Fruit fly (Drosophila melanogaster) whole organism, embryonic: ENCODE results near the gene CG5235.

Source experiments
- Asciz ChIP-seq: fragments of 200-800 bp; sonication (Bioruptor generic); optimal IDR thresholded peaks from 2 replicates; lab custom pipeline; 2017; ENCODE audit warnings: missing biosample characterization, mild to moderate bottlenecking, missing genetic modification characterization, missing genetic modification reagents
- CG10147 ChIP-seq: fragments of 200-800 bp; sonication (Bioruptor generic); optimal IDR thresholded peaks from 2 replicates; lab custom pipeline; 2019; ENCODE audit warnings: missing biosample characterization, mild to moderate bottlenecking, missing genetic modification characterization, moderate library complexity
- CG11085 ChIP-seq: fragments of 200-800 bp; sonication (Bioruptor generic); IDR thresholded peaks from 2 replicates; pipeline ENCODE4 v1.3.6; 2022; ENCODE audit warnings: missing biosample characterization, missing genetic modification characterization
- CG12071 ChIP-seq: fragments of 200-800 bp; sonication (Bioruptor generic); optimal IDR thresholded peaks from 3 replicates; lab custom pipeline; 2018; ENCODE audit warnings: missing biosample characterization, mild to moderate bottlenecking, missing genetic modification characterization
- CG12104 ChIP-seq: fragments of 200-800 bp; sonication (Bioruptor generic); optimal IDR thresholded peaks from 3 replicates; lab custom pipeline; 2016; ENCODE audit warnings: missing biosample characterization, missing genetic modification characterization
- CG1529 ChIP-seq: fragments of 200-800 bp; sonication (Bioruptor generic); optimal IDR thresholded peaks from 3 replicates; lab custom pipeline; 2018; ENCODE audit warnings: missing biosample characterization, missing genetic modification characterization
- CG18262 ChIP-seq: fragments of 200-800 bp; optimal IDR thresholded peaks from 3 replicates; lab custom pipeline; 2019; ENCODE audit warnings: missing biosample characterization, mild to moderate bottlenecking, missing genetic modification characterization, moderate library complexity
- CG5953 ChIP-seq: fragments of 200-800 bp; sonication (Bioruptor generic); IDR thresholded peaks from 2 replicates; pipeline ENCODE4 v1.3.6; 2022; ENCODE audit warnings: missing biosample characterization, missing genetic modification characterization
- CG6654 ChIP-seq: fragments of 200-800 bp; sonication (Bioruptor generic); optimal IDR thresholded peaks from 2 replicates; lab custom pipeline; 2017; ENCODE audit warnings: missing biosample characterization, mild to moderate bottlenecking, missing genetic modification characterization
- CG7839 ChIP-seq: fragments of 200-800 bp; sonication (Bioruptor generic); optimal IDR thresholded peaks from 3 replicates; lab custom pipeline; 2018; ENCODE audit warnings: missing biosample characterization, mild to moderate bottlenecking, missing genetic modification characterization, moderate library complexity
- CG8944 ChIP-seq: fragments of 200-800 bp; sonication (Bioruptor generic); optimal IDR thresholded peaks from 3 replicates; lab custom pipeline; 2016; ENCODE audit warnings: missing biosample characterization, missing genetic modification characterization
- CG9727 ChIP-seq: fragments of 200-800 bp; sonication (Bioruptor generic); optimal IDR thresholded peaks from 3 replicates; lab custom pipeline; 2017; ENCODE audit warnings: missing biosample characterization, mild to moderate bottlenecking, missing genetic modification characterization
- Camta ChIP-seq: fragments of 200-800 bp; sonication (Bioruptor generic); optimal IDR thresholded peaks from 2 replicates; lab custom pipeline; 2016; ENCODE audit warnings: missing biosample characterization, missing genetic modification characterization
- CrebB ChIP-seq: fragments of 200-800 bp; sonication (Bioruptor generic); optimal IDR thresholded peaks from 3 replicates; lab custom pipeline; 2018; ENCODE audit warnings: missing biosample characterization, mild to moderate bottlenecking, missing genetic modification characterization
- Dip2 ChIP-seq: fragments of 200-800 bp; sonication (Bioruptor generic); IDR thresholded peaks from 2 replicates; pipeline ENCODE4 v1.3.6; 2022; ENCODE audit warnings: missing biosample characterization, missing genetic modification characterization
- Doc2 ChIP-seq: fragments of 200-800 bp; sonication (Bioruptor generic); IDR thresholded peaks from 2 replicates; pipeline ENCODE4 v1.3.6; 2022; ENCODE audit warnings: missing biosample characterization, missing genetic modification characterization
- Doc3 ChIP-seq: fragments of 200-800 bp; sonication (Bioruptor generic); IDR thresholded peaks from 3 replicates; pipeline ENCODE4 v1.3.6; 2022; ENCODE audit warnings: missing biosample characterization, missing genetic modification characterization; ENCODE audit not compliant: partially characterized antibody
- Dp ChIP-seq: fragments of 200-800 bp; sonication (Bioruptor generic); optimal IDR thresholded peaks from 2 replicates; lab custom pipeline; 2018; ENCODE audit warnings: missing biosample characterization, mild to moderate bottlenecking, missing genetic modification characterization, moderate library complexity
- Ets97D ChIP-seq: fragments of 200-800 bp; sonication (Bioruptor generic); optimal IDR thresholded peaks from 3 replicates; lab custom pipeline; 2016; ENCODE audit warnings: missing biosample characterization, missing genetic modification characterization
- HLH3B ChIP-seq: fragments of 200-800 bp; sonication (Bioruptor generic); IDR thresholded peaks from 2 replicates; pipeline ENCODE4 v1.3.6; 2022; ENCODE audit warnings: missing biosample characterization, missing genetic modification characterization
- HLH4C ChIP-seq: fragments of 200-800 bp; sonication (Bioruptor generic); IDR thresholded peaks from 3 replicates; pipeline ENCODE4 v1.3.6; 2022; ENCODE audit warnings: missing biosample characterization, missing genetic modification characterization; ENCODE audit not compliant: partially characterized antibody
- HLH54F ChIP-seq: fragments of 200-800 bp; sonication (Bioruptor generic); optimal IDR thresholded peaks from 3 replicates; lab custom pipeline; 2016; ENCODE audit warnings: missing biosample characterization, missing genetic modification characterization
- Nf-YB ChIP-seq: fragments of 200-800 bp; sonication (Bioruptor generic); optimal IDR thresholded peaks from 3 replicates; lab custom pipeline; 2019; ENCODE audit warnings: missing biosample characterization, mild to moderate bottlenecking, missing genetic modification characterization, moderate library complexity
- Side ChIP-seq: fragments of 200-800 bp; sonication (Bioruptor generic); optimal IDR thresholded peaks from 2 replicates; lab custom pipeline; 2016; ENCODE audit warnings: missing biosample characterization, missing genetic modification characterization
- Sox100B ChIP-seq: fragments of 200-800 bp; sonication (Bioruptor generic); optimal IDR thresholded peaks from 3 replicates; lab custom pipeline; 2018; ENCODE audit warnings: missing biosample characterization, mild to moderate bottlenecking, missing genetic modification characterization
- TFAM ChIP-seq: fragments of 200-800 bp; sonication (Bioruptor generic); optimal IDR thresholded peaks from 2 replicates; lab custom pipeline; 2017; ENCODE audit warnings: missing biosample characterization, missing genetic modification characterization, inconsistent platforms
- ab ChIP-seq: fragments of 200-800 bp; sonication (Bioruptor generic); optimal IDR thresholded peaks from 2 replicates; lab custom pipeline; 2016; ENCODE audit warnings: missing biosample characterization, missing genetic modification characterization
- ac ChIP-seq: fragments of 200-800 bp; sonication (Bioruptor generic); optimal IDR thresholded peaks from 3 replicates; lab custom pipeline; 2017; ENCODE audit warnings: missing biosample characterization, mild to moderate bottlenecking, missing genetic modification characterization
- cas ChIP-seq: fragments of 200-800 bp; sonication (Bioruptor generic); IDR thresholded peaks from 2 replicates; pipeline ENCODE4 v1.3.6; 2022; ENCODE audit warnings: missing biosample characterization, missing genetic modification characterization
- chif ChIP-seq, 2 experiments: fragments of 200-800 bp; sonication (Bioruptor generic); optimal IDR thresholded peaks; 3 replicates each; lab custom pipeline; 2016; ENCODE audit warnings: missing biosample characterization in 2 of 2, missing genetic modification characterization in 2 of 2
- croc ChIP-seq: fragments of 200-800 bp; sonication (Bioruptor generic); conservative IDR thresholded peaks from 3 replicates; pipeline ENCODE4 v1.3.6; 2022; ENCODE audit warnings: missing biosample characterization, missing genetic modification characterization
- fd3F ChIP-seq: fragments of 200-800 bp; sonication (Bioruptor generic); optimal IDR thresholded peaks from 2 replicates; lab custom pipeline; 2018; ENCODE audit warnings: missing biosample characterization, mild to moderate bottlenecking, missing genetic modification characterization, moderate library complexity
- fu2 ChIP-seq: fragments of 200-800 bp; sonication (Bioruptor generic); optimal IDR thresholded peaks from 2 replicates; lab custom pipeline; 2016; ENCODE audit warnings: missing biosample characterization, missing genetic modification characterization
- gfzf ChIP-seq: fragments of 200-800 bp; sonication (Bioruptor generic); optimal IDR thresholded peaks from 2 replicates; lab custom pipeline; 2016; ENCODE audit warnings: missing biosample characterization, mild to moderate bottlenecking, missing genetic modification characterization, moderate library complexity
- grau ChIP-seq: fragments of 200-800 bp; optimal IDR thresholded peaks from 3 replicates; lab custom pipeline; 2019; ENCODE audit warnings: missing biosample characterization, mild to moderate bottlenecking, missing genetic modification characterization, moderate library complexity
- gsb-n ChIP-seq: fragments of 200-800 bp; sonication (Bioruptor generic); optimal IDR thresholded peaks from 3 replicates; lab custom pipeline; 2018; ENCODE audit warnings: missing biosample characterization, mild to moderate bottlenecking, missing genetic modification characterization
- inv ChIP-seq: fragments of 200-800 bp; sonication (Bioruptor generic); IDR thresholded peaks from 2 replicates; pipeline ENCODE4 v1.3.6; 2022; ENCODE audit warnings: missing biosample characterization, missing genetic modification characterization; ENCODE audit not compliant: partially characterized antibody
- ken ChIP-seq: fragments of 200-800 bp; sonication (Bioruptor generic); IDR thresholded peaks from 3 replicates; pipeline ENCODE4 v1.3.6; 2022; ENCODE audit warnings: missing biosample characterization, missing genetic modification characterization
- lab ChIP-seq: fragments of 200-800 bp; sonication (Bioruptor generic); optimal IDR thresholded peaks from 3 replicates; lab custom pipeline; 2017; ENCODE audit warnings: missing biosample characterization, missing genetic modification characterization, mild to moderate bottlenecking, moderate library complexity, missing genetic modification reagents
- schlank ChIP-seq: fragments of 200-800 bp; sonication (Bioruptor generic); optimal IDR thresholded peaks from 2 replicates; lab custom pipeline; 2018; ENCODE audit warnings: missing biosample characterization, mild to moderate bottlenecking, missing genetic modification characterization
- sima ChIP-seq: fragments of 200-800 bp; sonication (Bioruptor generic); optimal IDR thresholded peaks from 2 replicates; lab custom pipeline; 2016; ENCODE audit warnings: missing biosample characterization, missing genetic modification characterization
- slp2 ChIP-seq: fragments of 200-800 bp; sonication (Bioruptor generic); optimal IDR thresholded peaks from 2 replicates; lab custom pipeline; 2016; ENCODE audit warnings: missing biosample characterization, missing genetic modification characterization
- so ChIP-seq: fragments of 200-800 bp; sonication (Bioruptor generic); IDR thresholded peaks from 3 replicates; pipeline ENCODE4 v1.3.6; 2022; ENCODE audit warnings: missing biosample characterization, missing genetic modification characterization
- stwl ChIP-seq: fragments of 200-800 bp; sonication (Bioruptor generic); optimal IDR thresholded peaks from 3 replicates; lab custom pipeline; 2018; ENCODE audit warnings: missing biosample characterization, mild to moderate bottlenecking, missing genetic modification characterization, moderate library complexity
- tx ChIP-seq: fragments of 200-800 bp; sonication (Bioruptor generic); optimal IDR thresholded peaks from 2 replicates; lab custom pipeline; 2016; ENCODE audit warnings: missing biosample characterization, missing genetic modification characterization
- wek ChIP-seq: fragments of 200-800 bp; sonication (Bioruptor generic); optimal IDR thresholded peaks from 3 replicates; lab custom pipeline; 2018; ENCODE audit warnings: missing biosample characterization, mild to moderate bottlenecking, missing genetic modification characterization, moderate library complexity
- wor ChIP-seq: fragments of 200-800 bp; sonication (Bioruptor generic); IDR thresholded peaks from 2 replicates; pipeline ENCODE4 v1.3.6; 2022; ENCODE audit warnings: missing biosample characterization, missing genetic modification characterization
- zen2 ChIP-seq: fragments of 200-800 bp; sonication (Bioruptor generic); IDR thresholded peaks from 3 replicates; pipeline ENCODE4 v1.3.6; 2022; ENCODE audit warnings: missing biosample characterization, missing genetic modification characterization; ENCODE audit not compliant: partially characterized antibody
- zfh1 ChIP-seq: fragments of 200-800 bp; sonication (Bioruptor generic); IDR thresholded peaks from 3 replicates; pipeline ENCODE4 v1.3.6; 2022; ENCODE audit warnings: missing biosample characterization, missing genetic modification characterization

The CG5235 gene

DNA sequence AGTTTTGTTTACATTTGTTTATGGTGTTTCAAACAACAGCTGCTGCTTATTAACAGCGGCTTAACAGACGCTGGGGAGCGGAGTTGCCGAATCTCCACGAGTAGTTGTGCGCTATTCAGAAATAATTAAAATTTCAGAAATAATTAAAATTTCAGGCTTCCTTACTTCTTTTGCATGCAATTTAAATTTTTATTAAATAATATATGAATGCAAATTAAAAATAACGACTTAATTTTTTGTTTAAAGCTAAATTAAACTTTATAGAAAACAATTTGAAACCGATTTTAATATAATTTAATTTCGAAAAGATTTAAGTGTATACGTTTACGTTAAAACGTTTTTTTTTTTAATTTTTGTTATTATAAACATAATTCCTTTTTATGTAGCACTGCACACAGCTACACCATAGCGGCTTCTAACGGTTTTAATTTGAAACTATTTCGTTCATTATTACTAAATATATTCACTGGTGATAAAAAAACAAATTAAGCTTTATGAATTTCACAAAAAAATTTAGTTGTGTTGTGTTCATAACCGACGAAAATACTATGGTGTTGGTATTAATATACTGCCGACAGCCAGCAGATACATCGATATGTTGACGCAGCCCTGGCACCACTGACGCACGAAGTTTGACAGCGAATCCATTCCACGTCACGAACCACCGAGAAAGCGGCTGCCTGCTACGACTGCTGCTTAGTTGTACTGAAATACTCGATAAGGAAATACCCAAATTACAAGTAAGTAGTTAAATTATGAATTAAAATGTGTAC is 39.0 kb upstream of the CG5235 start, which contains the start of gene SsRbeta (continued):
- TF ChIP-seq sima: no peak
- no peak for TF ChIP-seq lab (GFP tag; lab: Kevin White, UChicago)
- no peak for TF ChIP-seq Side
- TF ChIP-seq Nf-YB (GFP tag; lab: Kevin White, UChicago): no peak
- no peak for TF ChIP-seq wor
- TF ChIP-seq CG18262 (tag; lab: Kevin White, UChicago): peak; percentile 43
- TF ChIP-seq ab: no peak
- TF ChIP-seq Dip2 (GFP tag; lab: Robert Waterston, UW): no peak
- TF ChIP-seq so (GFP tag; lab: Robert Waterston, UW): no peak
- no peak for TF ChIP-seq slp2 (GFP tag; lab: Kevin White, UChicago)
- peak; percentile 52; the same call in 2 of the 3 replicates for TF ChIP-seq HLH4C (GFP tag; lab: Robert Waterston, UW)
- peak; percentile 88 for TF ChIP-seq Ets97D (GFP tag; lab: Kevin White, UChicago)
- TF ChIP-seq fd3F: peak; percentile 4
- TF ChIP-seq Doc2 (GFP tag; lab: Robert Waterston, UW): no peak
- TF ChIP-seq ken: peak; percentile 63; the same call in 2 of the 3 replicates
- TF ChIP-seq tx (GFP tag; lab: Kevin White, UChicago): no peak
- peak; percentile 45 for TF ChIP-seq CG12104 (GFP tag; lab: Kevin White, UChicago)
- TF ChIP-seq gfzf (GFP tag; lab: Kevin White, UChicago): peak; percentile 51
- no peak for TF ChIP-seq HLH54F
- TF ChIP-seq Asciz (GFP tag; lab: Kevin White, UChicago): peak; percentile 43
- no peak for TF ChIP-seq CG12071 (GFP tag; lab: Kevin White, UChicago)
- peak; percentile 48 for TF ChIP-seq wek
- TF ChIP-seq zfh1: peak; percentile 79
- no peak for TF ChIP-seq CG11085 (GFP tag; lab: Robert Waterston, UW)
- TF ChIP-seq schlank: no peak
- no peak for TF ChIP-seq CrebB
- TF ChIP-seq TFAM (GFP tag; lab: Kevin White, UChicago): no peak
- peak; percentile 51 for TF ChIP-seq HLH3B
- no peak for TF ChIP-seq ac
- TF ChIP-seq CG10147: no peak
- TF ChIP-seq CG5953 (GFP tag; lab: Robert Waterston, UW): no peak; the same call in 1 of the 2 replicates
- TF ChIP-seq Sox100B: peak; percentile 34
- no peak for TF ChIP-seq CG6654 (GFP tag; lab: Kevin White, UChicago)
- no peak for TF ChIP-seq croc
- no peak; the same call in 2 of the 3 replicates for TF ChIP-seq zen2 (GFP tag; lab: Robert Waterston, UW)
- peak; percentile 61 for TF ChIP-seq stwl (tag; lab: Kevin White, UChicago)
- TF ChIP-seq gsb-n (tag; lab: Kevin White, UChicago): no peak
- no peak for TF ChIP-seq CG1529 (GFP tag; lab: Kevin White, UChicago)
- no peak for TF ChIP-seq cas
- peak; percentile 64; the same call in 1 of the 2 replicates for TF ChIP-seq inv
- TF ChIP-seq Camta (GFP tag; lab: Kevin White, UChicago): no peak
- TF ChIP-seq Doc3 (GFP tag; lab: Robert Waterston, UW): peak; percentile 69; the same call in 2 of the 3 replicates
- peak; percentile 43 for TF ChIP-seq CG9727
- no peak for TF ChIP-seq chif (GFP tag; optimal IDR thresholded peaks at IDR 0.05; lab: Kevin White, UChicago)
- no peak for TF ChIP-seq grau (tag; lab: Kevin White, UChicago)
- no peak for TF ChIP-seq fu2 (GFP tag; lab: Kevin White, UChicago)
- peak; percentile 25 for TF ChIP-seq Dp (GFP tag; lab: Kevin White, UChicago)
- TF ChIP-seq CG7839 (tag; lab: Kevin White, UChicago): peak; percentile 9
- TF ChIP-seq CG8944: no peak
